Fruit fly (Drosophila melanogaster): ENCODE data around the gene CG7407.
A peak's percentile ranks its signal among the peaks of the same experiment; 100 is the strongest.

The CG7407 gene

DNA sequence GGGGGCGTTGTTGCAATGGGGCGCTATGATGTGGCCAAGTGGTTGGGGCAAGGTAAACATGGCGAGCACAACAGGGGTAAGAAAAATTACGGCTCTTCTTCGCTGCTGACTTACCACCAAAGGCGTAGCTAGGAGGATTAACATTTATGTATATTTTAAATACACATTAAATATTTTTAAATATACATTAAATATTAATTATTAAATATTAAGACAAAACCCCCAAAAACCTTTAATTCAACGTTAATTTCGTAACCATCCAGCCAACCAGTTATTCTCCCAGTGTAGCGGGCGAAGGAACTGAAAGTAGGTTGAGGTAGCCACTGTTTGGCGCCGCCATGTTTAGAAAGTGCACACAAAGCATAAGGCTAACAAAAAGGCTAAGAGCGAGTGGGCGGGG lies 23.3 kb downstream of the CG7407 start:
- TF ChIP-seq Hnf4 (GFP tag; optimal IDR thresholded peaks at IDR 0.05): no peak
- no peak for TF ChIP-seq pan (optimal IDR thresholded peaks at IDR 0.05)
- TF ChIP-seq usp (GFP tag; optimal IDR thresholded peaks at IDR 0.05): no peak
- TF ChIP-seq sv (GFP tag; optimal IDR thresholded peaks at IDR 0.05): no peak
- TF ChIP-seq psq (GFP tag; optimal IDR thresholded peaks at IDR 0.05): no peak

DNA sequence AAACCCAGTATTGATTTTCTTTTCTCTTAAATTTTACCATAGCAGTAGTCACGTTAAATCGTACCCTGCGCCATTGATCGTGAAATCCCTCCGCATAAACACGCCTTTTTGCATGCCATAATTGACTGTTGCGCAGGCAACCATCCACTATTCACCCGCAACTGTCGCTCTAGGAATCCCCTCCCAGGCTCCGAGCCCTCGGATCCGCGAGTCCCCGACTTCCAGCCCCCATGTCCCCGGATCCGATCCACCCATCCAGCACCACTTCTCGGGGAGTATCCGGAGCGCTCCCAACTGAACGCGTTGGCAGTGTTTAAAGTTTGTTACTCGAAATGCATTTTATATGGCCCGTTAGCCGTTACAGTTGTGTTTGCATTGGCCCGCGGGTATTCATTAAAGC lies 25.1 kb downstream of the CG7407 start:
- TF ChIP-seq Dfd (GFP tag; optimal IDR thresholded peaks at IDR 0.05) (peak; percentile 71), tai (GFP tag; optimal IDR thresholded peaks at IDR 0.05) (no peak), N (GFP tag; optimal IDR thresholded peaks at IDR 0.05) (no peak)

dm6 chr3L:21859299-21860052 lies 36.2 kb downstream of the CG7407 start:
- TF ChIP-seq fru (GFP tag; optimal IDR thresholded peaks at IDR 0.05) (no peak), CG9705 (GFP tag; optimal IDR thresholded peaks at IDR 0.05) (no peak), br (GFP tag; optimal IDR thresholded peaks at IDR 0.05) (no peak), rgr (GFP tag; optimal IDR thresholded peaks at IDR 0.05) (no peak), HLH106 (tag; optimal IDR thresholded peaks at IDR 0.05) (peak; percentile 18), h (GFP tag; optimal IDR thresholded peaks at IDR 0.05) (no peak), foxo (GFP tag; optimal IDR thresholded peaks at IDR 0.05) (peak in 1 of 2 experiments; percentile 12), Sp1 (GFP tag; optimal IDR thresholded peaks at IDR 0.05) (peak; percentile 14), jim (GFP tag; optimal IDR thresholded peaks at IDR 0.05) (no peak), Abd-B (GFP tag; optimal IDR thresholded peaks at IDR 0.05) (no peak), ey (GFP tag; optimal IDR thresholded peaks at IDR 0.05) (no peak)

- TF ChIP-seq N (GFP tag; optimal IDR thresholded peaks at IDR 0.05) (no peak), GATAd (GFP tag; optimal IDR thresholded peaks at IDR 0.05) (no peak), Dfd (GFP tag; optimal IDR thresholded peaks at IDR 0.05) (peak; percentile 91)
These were observed 48.5 kb downstream of the CG7407 start for dm6 chr3L:21871804-21872203.

All from whole organism, wandering third instar larva.